Worm (Caenorhabditis elegans): ENCODE measurements around the gene M02E1.1.
"Not testable (repeated sequence)": the region's sequence is repeated elsewhere in the genome, so short reads cannot be mapped to it uniquely, and the experiment has no call there.

DNA sequence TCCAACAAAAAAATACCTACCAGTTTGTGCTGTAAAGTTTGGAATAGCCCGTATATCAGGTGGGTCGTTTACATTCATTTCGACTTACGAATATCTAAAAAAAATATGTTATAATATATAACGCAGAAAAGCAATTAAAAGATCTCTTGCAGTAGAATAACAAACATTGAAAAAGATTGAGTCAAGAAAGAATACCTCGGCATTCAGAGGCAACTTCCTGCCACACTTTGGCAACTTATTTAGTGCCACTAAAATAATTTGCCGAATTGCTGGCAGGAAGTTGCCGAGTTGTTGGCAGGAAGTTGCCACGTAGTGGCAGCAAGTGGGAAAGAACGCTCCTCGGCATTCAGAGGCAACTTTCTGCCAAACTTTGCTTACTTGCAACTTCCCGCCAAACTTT lies 21.2 kb downstream of the M02E1.1 start, which contains the start of gene C04E7.3:
- TF ChIP-seq klf-2 (GFP tag; conservative IDR thresholded peaks at IDR 0.05); ref-1 (GFP tag; conservative IDR thresholded peaks at IDR 0.05); cog-1 (tag; optimal IDR thresholded peaks at IDR 0.05); med-1 (GFP tag; optimal IDR thresholded peaks at IDR 0.05; ENCODE audit: insufficient read depth); flt-1 (GFP tag; IDR thresholded peaks at IDR 0.05); T22C8.4 (GFP tag; IDR thresholded peaks at IDR 0.05); ztf-29 (GFP tag; IDR thresholded peaks at IDR 0.05); ztf-23 (GFP tag; IDR thresholded peaks at IDR 0.05): not testable (repeated sequence)
